Comparison of ENCODE assay signal across 1 fruit fly cellular context in the genomic region with DNA sequence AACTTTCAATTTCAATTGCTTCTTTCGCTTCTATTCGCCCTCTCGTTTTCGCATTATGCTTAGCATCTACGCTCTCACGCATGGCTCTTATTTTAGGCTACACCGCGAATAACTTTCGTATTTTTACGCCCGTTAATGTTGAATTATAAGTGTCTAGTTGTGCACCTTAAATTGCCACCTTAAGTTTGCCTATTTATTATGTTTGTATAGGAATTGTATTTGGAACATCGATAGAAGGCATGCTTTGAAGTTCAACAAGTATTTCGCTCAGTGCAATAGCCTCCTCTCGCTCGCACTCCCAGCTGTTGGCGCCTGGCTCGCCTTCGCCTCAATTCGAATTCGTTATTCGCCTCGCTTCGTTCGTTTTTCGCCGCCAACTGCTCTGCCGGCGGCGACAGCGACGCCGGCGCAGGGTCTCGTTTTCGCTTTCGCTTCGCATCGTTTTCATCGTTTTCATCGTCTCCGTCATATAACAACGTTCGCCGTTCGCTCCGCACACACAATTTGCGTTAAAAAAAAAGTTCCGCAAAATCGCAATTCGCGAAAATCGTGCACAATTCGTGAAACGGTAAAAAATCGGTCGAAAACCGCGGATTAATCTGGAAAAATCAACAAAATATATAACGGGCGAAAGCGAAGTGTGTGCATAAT.
TF ChIP-seq lines count a peak whose summit lies in the region.

No protein-coding gene starts in this region.

TF ChIP-seq in whole organism, embryonic, 481 proteins besides CTCF, POLR2A, EP300 and RAD21 (continued from another document and continues in another):
- TF ChIP-seq CG11247 (GFP tag; IDR thresholded peaks at IDR 0.05; lab: Robert Waterston, UW) (peak; percentile 97), CG6272 (GFP tag; IDR thresholded peaks at IDR 0.05; lab: Robert Waterston, UW) (peak; percentile 94), CG6791 (GFP tag; IDR thresholded peaks at IDR 0.05; lab: Robert Waterston, UW; ENCODE audit: partially characterized antibody) (no peak), CG4360 (GFP tag; IDR thresholded peaks at IDR 0.05; lab: Robert Waterston, UW) (peak; percentile 67), ase (GFP tag; IDR thresholded peaks at IDR 0.05; lab: Robert Waterston, UW) (peak; percentile 95), gsb (GFP tag; IDR thresholded peaks at IDR 0.05; lab: Robert Waterston, UW) (peak; percentile 93), CG2116 (GFP tag; optimal IDR thresholded peaks at IDR 0.05; lab: Kevin White, UChicago) (peak; percentile 71), CG9609 (GFP tag; optimal IDR thresholded peaks at IDR 0.05; lab: Kevin White, UChicago) (peak; percentile 98), CG6175 (GFP tag; IDR thresholded peaks at IDR 0.05; lab: Robert Waterston, UW) (peak; percentile 93), odd (GFP tag; optimal IDR thresholded peaks at IDR 0.05; lab: Kevin White, UChicago) (peak; percentile 90), CG10366 (GFP tag; IDR thresholded peaks at IDR 0.05; lab: Robert Waterston, UW) (peak; percentile 97), grn (GFP tag; optimal IDR thresholded peaks at IDR 0.05; lab: Kevin White, UChicago) (peak; percentile 76), CG30020 (tag; optimal IDR thresholded peaks at IDR 0.05; lab: Kevin White, UChicago) (peak; percentile 54), MESR4 (GFP tag; optimal IDR thresholded peaks at IDR 0.05; lab: Kevin White, UChicago) (peak; percentile 60), CG32767 (GFP tag; IDR thresholded peaks at IDR 0.05; lab: Robert Waterston, UW) (peak; percentile 95), CG2202 (tag; optimal IDR thresholded peaks at IDR 0.05; lab: Kevin White, UChicago) (peak; percentile 90), CG13287 (GFP tag; IDR thresholded peaks at IDR 0.05; lab: Robert Waterston, UW; ENCODE audit: partially characterized antibody) (0 out of 2 replicates have a peak, but pooled peaks have one; percentile 23), Stat92E (GFP tag; optimal IDR thresholded peaks at IDR 0.05; lab: Kevin White, UChicago) (peak in 1 of 3 experiments; percentile 77), h (optimal IDR thresholded peaks at IDR 0.05; lab: Kevin White, UChicago) (no peak), nerfin-1 (tag; optimal IDR thresholded peaks at IDR 0.05; lab: Kevin White, UChicago) (peak; percentile 89), yki (optimal IDR thresholded peaks at IDR 0.05; lab: Kevin White, UChicago) (no peak), wdn (GFP tag; IDR thresholded peaks at IDR 0.05; lab: Robert Waterston, UW) (peak; percentile 96), CG15269 (tag; optimal IDR thresholded peaks at IDR 0.05; lab: Kevin White, UChicago) (peak; percentile 97), jumu (GFP tag; optimal IDR thresholded peaks at IDR 0.05; lab: Kevin White, UChicago) (peak; percentile 98), Kr (GFP tag; optimal IDR thresholded peaks at IDR 0.05; lab: Kevin White, UChicago) (no peak), org-1 (GFP tag; optimal IDR thresholded peaks at IDR 0.05; lab: Kevin White, UChicago) (peak; percentile 98), oc (tag; optimal IDR thresholded peaks at IDR 0.05; lab: Kevin White, UChicago) (peak; percentile 96), CG11723 (GFP tag; optimal IDR thresholded peaks at IDR 0.05; lab: Kevin White, UChicago) (peak; percentile 90), Atf3 (GFP tag; optimal IDR thresholded peaks at IDR 0.05; lab: Kevin White, UChicago) (peak; percentile 97), CG9727 (GFP tag; optimal IDR thresholded peaks at IDR 0.05; lab: Kevin White, UChicago) (peak; percentile 95), Gug (GFP tag; IDR thresholded peaks at IDR 0.05; lab: Robert Waterston, UW) (peak; percentile 97), Tbp (GFP tag; optimal IDR thresholded peaks at IDR 0.05; lab: Kevin White, UChicago) (no peak), Sox100B (GFP tag; optimal IDR thresholded peaks at IDR 0.05; lab: Kevin White, UChicago) (peak; percentile 92), Lpt (GFP tag; optimal IDR thresholded peaks at IDR 0.05; lab: Kevin White, UChicago) (no peak), CG7839 (tag; optimal IDR thresholded peaks at IDR 0.05; lab: Kevin White, UChicago) (peak; percentile 98), CG2678 (tag; optimal IDR thresholded peaks at IDR 0.05; lab: Kevin White, UChicago) (peak; percentile 98), HLH54F (GFP tag; optimal IDR thresholded peaks at IDR 0.05; lab: Kevin White, UChicago) (peak; percentile 98), dmrt11E (tag; optimal IDR thresholded peaks at IDR 0.05; lab: Kevin White, UChicago) (peak; percentile 88), Camta (GFP tag; optimal IDR thresholded peaks at IDR 0.05; lab: Kevin White, UChicago) (peak; percentile 98), fu2 (GFP tag; optimal IDR thresholded peaks at IDR 0.05; lab: Kevin White, UChicago) (peak; percentile 98), maf-S (GFP tag; optimal IDR thresholded peaks at IDR 0.05; lab: Kevin White, UChicago) (peak; percentile 98), CG10321 (GFP tag; IDR thresholded peaks at IDR 0.05; lab: Robert Waterston, UW) (peak; percentile 79), CG1792 (GFP tag; optimal IDR thresholded peaks at IDR 0.05; lab: Kevin White, UChicago) (peak; percentile 98), CG12769 (tag; optimal IDR thresholded peaks at IDR 0.05; lab: Kevin White, UChicago) (peak; percentile 99), dysf (GFP tag; IDR thresholded peaks at IDR 0.05; lab: Robert Waterston, UW) (peak; percentile 98), CG18262 (tag; optimal IDR thresholded peaks at IDR 0.05; lab: Kevin White, UChicago) (peak; percentile 94), usp (GFP tag; optimal IDR thresholded peaks at IDR 0.05; lab: Kevin White, UChicago) (no peak), Doc3 (GFP tag; IDR thresholded peaks at IDR 0.05; lab: Robert Waterston, UW; ENCODE audit: partially characterized antibody) (no peak), CG3065 (GFP tag; optimal IDR thresholded peaks at IDR 0.05; lab: Kevin White, UChicago) (peak; percentile 95), Nf-YA (GFP tag; IDR thresholded peaks at IDR 0.05; lab: Robert Waterston, UW) (peak; percentile 93), HLHmδ (GFP tag; optimal IDR thresholded peaks at IDR 0.05; lab: Kevin White, UChicago) (no peak), CG34224 (GFP tag; IDR thresholded peaks at IDR 0.05; lab: Robert Waterston, UW; ENCODE audit: partially characterized antibody) (no peak), D19B (GFP tag; optimal IDR thresholded peaks at IDR 0.05; lab: Kevin White, UChicago) (peak; percentile 92), CG10274 (GFP tag; optimal IDR thresholded peaks at IDR 0.05; lab: Kevin White, UChicago) (peak; percentile 91), tup (GFP tag; optimal IDR thresholded peaks at IDR 0.05; lab: Kevin White, UChicago) (peak; percentile 97), lov (optimal IDR thresholded peaks at IDR 0.05; lab: Kevin White, UChicago) (no peak), lov (GFP tag; IDR thresholded peaks at IDR 0.05; lab: Robert Waterston, UW) (peak; percentile 90), Meics (GFP tag; optimal IDR thresholded peaks at IDR 0.05; lab: Kevin White, UChicago) (peak; percentile 98), slou (GFP tag; optimal IDR thresholded peaks at IDR 0.05; lab: Kevin White, UChicago) (peak; percentile 96), CG3163 (GFP tag; optimal IDR thresholded peaks at IDR 0.05; lab: Kevin White, UChicago) (peak; percentile 93), cas (GFP tag; IDR thresholded peaks at IDR 0.05; lab: Robert Waterston, UW) (peak; percentile 95), Usf (GFP tag; optimal IDR thresholded peaks at IDR 0.05; lab: Kevin White, UChicago) (peak; percentile 94), CG1024 (GFP tag; IDR thresholded peaks at IDR 0.05; lab: Robert Waterston, UW) (peak; percentile 93), Hmx (GFP tag; optimal IDR thresholded peaks at IDR 0.05; lab: Kevin White, UChicago) (peak; percentile 92), toy (GFP tag; IDR thresholded peaks at IDR 0.05; lab: Robert Waterston, UW) (peak; percentile 90), Vsx1 (GFP tag; optimal IDR thresholded peaks at IDR 0.05; lab: Kevin White, UChicago) (peak; percentile 89), btn (GFP tag; optimal IDR thresholded peaks at IDR 0.05; lab: Kevin White, UChicago) (peak; percentile 95), kay (GFP tag; optimal IDR thresholded peaks at IDR 0.05; lab: Kevin White, UChicago) (peak; percentile 94), CG2712 (tag; optimal IDR thresholded peaks at IDR 0.05; lab: Kevin White, UChicago) (peak; percentile 96), dm (GFP tag; optimal IDR thresholded peaks at IDR 0.05; lab: Kevin White, UChicago) (peak; percentile 96), cwo (GFP tag; optimal IDR thresholded peaks at IDR 0.05; lab: Kevin White, UChicago) (peak; percentile 96), jigr1 (GFP tag; IDR thresholded peaks at IDR 0.05; lab: Robert Waterston, UW) (peak; percentile 96), CG31441 (GFP tag; IDR thresholded peaks at IDR 0.05; lab: Robert Waterston, UW) (peak; percentile 98), CG17359 (tag; optimal IDR thresholded peaks at IDR 0.05; lab: Kevin White, UChicago) (peak; percentile 98), CG17186 (GFP tag; optimal IDR thresholded peaks at IDR 0.05; lab: Kevin White, UChicago) (peak; percentile 89), hb (GFP tag; IDR thresholded peaks at IDR 0.05; lab: Robert Waterston, UW; ENCODE audit: partially characterized antibody) (no peak), sc (optimal IDR thresholded peaks at IDR 0.05; lab: Kevin White, UChicago) (no peak), sc (GFP tag; optimal IDR thresholded peaks at IDR 0.05; lab: Kevin White, UChicago) (peak; percentile 95), phol (tag; optimal IDR thresholded peaks at IDR 0.05; lab: Kevin White, UChicago) (peak; percentile 95), CG32532 (GFP tag; IDR thresholded peaks at IDR 0.05; lab: Robert Waterston, UW) (peak; percentile 98), CoRest (tag; optimal IDR thresholded peaks at IDR 0.05; lab: Kevin White, UChicago) (peak; percentile 96), knrl (GFP tag; IDR thresholded peaks at IDR 0.05; lab: Robert Waterston, UW; ENCODE audit: partially characterized antibody) (no peak), CG14050 (GFP tag; IDR thresholded peaks at IDR 0.05; lab: Robert Waterston, UW) (peak; percentile 93), CG10654 (GFP tag; optimal IDR thresholded peaks at IDR 0.05; lab: Kevin White, UChicago) (peak; percentile 97), CG8388 (GFP tag; optimal IDR thresholded peaks at IDR 0.05; lab: Kevin White, UChicago) (peak; percentile 94), CG9817 (tag; optimal IDR thresholded peaks at IDR 0.05; lab: Kevin White, UChicago) (peak; percentile 96), CrebB (tag; optimal IDR thresholded peaks at IDR 0.05; lab: Kevin White, UChicago) (peak; percentile 95), CG16813 (GFP tag; IDR thresholded peaks at IDR 0.05; lab: Robert Waterston, UW; ENCODE audit: partially characterized antibody) (no peak), ttk (GFP tag; IDR thresholded peaks at IDR 0.05; lab: Robert Waterston, UW) (peak; percentile 97), Side (GFP tag; optimal IDR thresholded peaks at IDR 0.05; lab: Kevin White, UChicago) (peak; percentile 98), Ets97D (GFP tag; optimal IDR thresholded peaks at IDR 0.05; lab: Kevin White, UChicago) (peak; percentile 90), cato (GFP tag; optimal IDR thresholded peaks at IDR 0.05; lab: Kevin White, UChicago; ENCODE audit: borderline replicate concordance) (peak; percentile 92), CG17361 (GFP tag; IDR thresholded peaks at IDR 0.05; lab: Robert Waterston, UW) (peak; percentile 95), Elba2 (GFP tag; optimal IDR thresholded peaks at IDR 0.05; lab: Kevin White, UChicago) (peak; percentile 40), stwl (tag; optimal IDR thresholded peaks at IDR 0.05; lab: Kevin White, UChicago) (peak; percentile 21), CG1603 (tag; optimal IDR thresholded peaks at IDR 0.05; lab: Kevin White, UChicago) (peak; percentile 98), CG11456 (GFP tag; IDR thresholded peaks at IDR 0.05; lab: Robert Waterston, UW) (peak; percentile 98), Myb (GFP tag; optimal IDR thresholded peaks at IDR 0.05; lab: Kevin White, UChicago) (peak; percentile 92), CG3847 (GFP tag; IDR thresholded peaks at IDR 0.05; lab: Robert Waterston, UW) (peak; percentile 97), sens (GFP tag; lab: Kevin White, UChicago) (peak; percentile 100), Drgx (GFP tag; IDR thresholded peaks at IDR 0.05; lab: Robert Waterston, UW) (peak; percentile 99), CG1647 (GFP tag; optimal IDR thresholded peaks at IDR 0.05; lab: Kevin White, UChicago) (peak; percentile 97), CG30403 (GFP tag; optimal IDR thresholded peaks at IDR 0.05; lab: Kevin White, UChicago) (peak; percentile 98), zfh1 (GFP tag; IDR thresholded peaks at IDR 0.05; lab: Robert Waterston, UW) (peak; percentile 97), trem (tag; optimal IDR thresholded peaks at IDR 0.05; lab: Kevin White, UChicago) (peak; percentile 86), Bdp1 (GFP tag; optimal IDR thresholded peaks at IDR 0.05; lab: Kevin White, UChicago) (peak; percentile 92), Dek (tag; optimal IDR thresholded peaks at IDR 0.05; lab: Kevin White, UChicago) (peak; percentile 96), Nf-YC (tag; optimal IDR thresholded peaks at IDR 0.05; lab: Kevin White, UChicago) (peak; percentile 78), shn (GFP tag; optimal IDR thresholded peaks at IDR 0.05; lab: Kevin White, UChicago) (peak; percentile 97), luna (GFP tag; optimal IDR thresholded peaks at IDR 0.05; lab: Kevin White, UChicago) (peak; percentile 96), ham (GFP tag; IDR thresholded peaks at IDR 0.05; lab: Robert Waterston, UW) (peak; percentile 87), CG12071 (GFP tag; optimal IDR thresholded peaks at IDR 0.05; lab: Kevin White, UChicago) (peak; percentile 98), CG10147 (GFP tag; optimal IDR thresholded peaks at IDR 0.05; lab: Kevin White, UChicago) (peak; percentile 95), emc (GFP tag; optimal IDR thresholded peaks at IDR 0.05; lab: Kevin White, UChicago) (peak; percentile 95), vfl (GFP tag; optimal IDR thresholded peaks at IDR 0.05; lab: Kevin White, UChicago) (peak; percentile 98), Ssrp (tag; optimal IDR thresholded peaks at IDR 0.05; lab: Kevin White, UChicago) (peak; percentile 95), CG6689 (GFP tag; IDR thresholded peaks at IDR 0.05; lab: Robert Waterston, UW) (peak; percentile 97), ato (GFP tag; IDR thresholded peaks at IDR 0.05; lab: Robert Waterston, UW; ENCODE audit: partially characterized antibody) (no peak), Sin3A (optimal IDR thresholded peaks at IDR 0.05; lab: Kevin White, UChicago) (no peak), mld (GFP tag; IDR thresholded peaks at IDR 0.05; lab: Robert Waterston, UW; ENCODE audit: partially characterized antibody) (no peak), sna (GFP tag; IDR thresholded peaks at IDR 0.05; lab: Robert Waterston, UW; ENCODE audit: partially characterized antibody) (no peak), kni (GFP tag; optimal IDR thresholded peaks at IDR 0.05; lab: Kevin White, UChicago) (no peak), gt (GFP tag; IDR thresholded peaks at IDR 0.05; lab: Robert Waterston, UW) (peak; percentile 91)
